Fruit fly (Drosophila melanogaster) whole organism, prepupa: ENCODE measurements around the gene Sf3b1.
A peak's percentile ranks its signal among the peaks of the same experiment; 100 is the strongest.

Experiments used
- CG10631 ChIP-seq: fragments of 200-800 bp; sonication (Bioruptor generic); optimal IDR thresholded peaks from 2 replicates; lab custom pipeline; 2016; ENCODE audit warnings: missing biosample characterization, missing genetic modification characterization
- CG11294 ChIP-seq: fragments of 200-800 bp; sonication (Bioruptor generic); IDR thresholded peaks from 2 replicates; pipeline ENCODE4 v1.3.6; 2022; ENCODE audit warnings: missing biosample characterization, missing genetic modification characterization
- CG11762 ChIP-seq: fragments of 200-800 bp; sonication (Bioruptor generic); optimal IDR thresholded peaks from 3 replicates; lab custom pipeline; 2016; ENCODE audit warnings: missing biosample characterization, missing genetic modification characterization; ENCODE audit not compliant: insufficient read depth
- CG11902 ChIP-seq: fragments of 200-800 bp; sonication (Bioruptor generic); optimal IDR thresholded peaks from 3 replicates; lab custom pipeline; 2016; ENCODE audit warnings: missing biosample characterization, missing genetic modification characterization
- CG15336 ChIP-seq: fragments of 200-800 bp; sonication (Bioruptor generic); IDR thresholded peaks from 2 replicates; pipeline ENCODE4 v1.3.6; 2022; ENCODE audit warnings: missing biosample characterization, missing genetic modification characterization
- CG1621 ChIP-seq: fragments of 200-800 bp; sonication (Bioruptor generic); optimal IDR thresholded peaks from 3 replicates; lab custom pipeline; 2018; ENCODE audit warnings: missing biosample characterization, mild to moderate bottlenecking, missing genetic modification characterization
- CG16779 ChIP-seq: fragments of 200-800 bp; sonication (Bioruptor generic); optimal IDR thresholded peaks from 3 replicates; lab custom pipeline; 2017; ENCODE audit warnings: missing biosample characterization, mild to moderate bottlenecking, missing genetic modification characterization
- CG3032 ChIP-seq: fragments of 200-800 bp; optimal IDR thresholded peaks from 2 replicates; lab custom pipeline; 2019; ENCODE audit warnings: missing biosample characterization, mild to moderate bottlenecking, missing genetic modification characterization, moderate library complexity
- CG31627 ChIP-seq: fragments of 200-800 bp; sonication (Bioruptor generic); optimal IDR thresholded peaks from 3 replicates; lab custom pipeline; 2016; ENCODE audit warnings: missing biosample characterization, missing genetic modification characterization
- CG34406 ChIP-seq: fragments of 200-800 bp; sonication (Bioruptor generic); optimal IDR thresholded peaks from 3 replicates; lab custom pipeline; 2016; ENCODE audit warnings: missing biosample characterization, missing genetic modification characterization
- CG3919 ChIP-seq: fragments of 200-800 bp; sonication (Bioruptor generic); optimal IDR thresholded peaks from 3 replicates; lab custom pipeline; 2016; ENCODE audit warnings: missing biosample characterization, missing genetic modification characterization
- CG6163 ChIP-seq: fragments of 200-800 bp; sonication (Bioruptor generic); IDR thresholded peaks from 3 replicates; pipeline ENCODE4 v1.3.6; 2022; ENCODE audit warnings: missing biosample characterization, missing genetic modification characterization
- CG6276 ChIP-seq: fragments of 200-800 bp; sonication (Bioruptor generic); optimal IDR thresholded peaks from 2 replicates; lab custom pipeline; 2017; ENCODE audit warnings: missing biosample characterization, mild to moderate bottlenecking, missing genetic modification characterization
- CG6792 ChIP-seq: fragments of 200-800 bp; sonication (Bioruptor generic); optimal IDR thresholded peaks from 3 replicates; lab custom pipeline; 2016; ENCODE audit warnings: missing biosample characterization, missing genetic modification characterization
- CG6808 ChIP-seq: fragments of 200-800 bp; sonication (Bioruptor generic); optimal IDR thresholded peaks from 3 replicates; lab custom pipeline; 2017; ENCODE audit warnings: missing biosample characterization, missing genetic modification characterization, mild to moderate bottlenecking, moderate library complexity, missing genetic modification reagents
- CG6854 ChIP-seq: fragments of 200-800 bp; sonication (Bioruptor generic); optimal IDR thresholded peaks from 2 replicates; lab custom pipeline; 2017; ENCODE audit warnings: missing biosample characterization, mild to moderate bottlenecking, missing genetic modification characterization
- CG7368 ChIP-seq: fragments of 200-800 bp; sonication (Bioruptor generic); optimal IDR thresholded peaks from 3 replicates; lab custom pipeline; 2016; ENCODE audit warnings: missing biosample characterization, missing genetic modification characterization
- CG8119 ChIP-seq: fragments of 200-800 bp; sonication (Bioruptor generic); IDR thresholded peaks from 3 replicates; pipeline ENCODE4 v1.3.6; 2022; ENCODE audit warnings: missing biosample characterization, missing genetic modification characterization
- CG8319 ChIP-seq: fragments of 200-800 bp; sonication (Bioruptor generic); optimal IDR thresholded peaks from 3 replicates; lab custom pipeline; 2016; ENCODE audit warnings: missing biosample characterization, missing genetic modification characterization
- CG9139 ChIP-seq: fragments of 200-800 bp; sonication (Bioruptor generic); optimal IDR thresholded peaks from 3 replicates; lab custom pipeline; 2017; ENCODE audit warnings: missing biosample characterization, mild to moderate bottlenecking, missing genetic modification characterization
- Eip75B ChIP-seq: fragments of 200-800 bp; sonication (Bioruptor generic); optimal IDR thresholded peaks from 3 replicates; lab custom pipeline; 2016; ENCODE audit warnings: missing biosample characterization, missing genetic modification characterization
- Eip78C ChIP-seq: fragments of 200-800 bp; sonication (Bioruptor generic); peaks from one replicate; lab custom pipeline; 2016; ENCODE audit warnings: missing biosample characterization, missing genetic modification characterization
- Eip93F ChIP-seq: fragments of 200-800 bp; sonication (Bioruptor generic); optimal IDR thresholded peaks from 2 replicates; lab custom pipeline; 2016; ENCODE audit warnings: missing biosample characterization, mild to moderate bottlenecking, missing genetic modification characterization
- Ets21C ChIP-seq: fragments of 200-800 bp; sonication (Bioruptor generic); optimal IDR thresholded peaks from 3 replicates; lab custom pipeline; 2016; ENCODE audit warnings: missing biosample characterization, missing genetic modification characterization
- Ets96B ChIP-seq: fragments of 200-800 bp; optimal IDR thresholded peaks from 2 replicates; lab custom pipeline; 2019; ENCODE audit warnings: missing biosample characterization, mild to moderate bottlenecking, missing genetic modification characterization, moderate library complexity
- Gug ChIP-seq: fragments of 200-800 bp; sonication (Bioruptor generic); IDR thresholded peaks from 2 replicates; pipeline ENCODE4 v1.3.6; 2022; ENCODE audit warnings: missing biosample characterization, missing genetic modification characterization
- Hr39 ChIP-seq: fragments of 200-800 bp; sonication (Bioruptor generic); optimal IDR thresholded peaks from 2 replicates; lab custom pipeline; 2016; ENCODE audit warnings: missing biosample characterization, missing genetic modification characterization
- Lpt ChIP-seq: fragments of 200-800 bp; sonication (Bioruptor generic); optimal IDR thresholded peaks from 3 replicates; lab custom pipeline; 2016; ENCODE audit warnings: missing biosample characterization, missing genetic modification characterization
- Met ChIP-seq: fragments of 200-800 bp; sonication (Bioruptor generic); optimal IDR thresholded peaks from 3 replicates; lab custom pipeline; 2016; ENCODE audit warnings: missing biosample characterization, missing genetic modification characterization
- Sox102F ChIP-seq: fragments of 200-800 bp; sonication (Bioruptor generic); optimal IDR thresholded peaks from 2 replicates; lab custom pipeline; 2016; ENCODE audit warnings: missing biosample characterization, mild to moderate bottlenecking, missing genetic modification characterization
- Sox14 ChIP-seq: fragments of 200-800 bp; sonication (Bioruptor generic); optimal IDR thresholded peaks from 3 replicates; lab custom pipeline; 2016; ENCODE audit warnings: missing biosample characterization, missing genetic modification characterization
- achi ChIP-seq: fragments of 200-800 bp; sonication (Bioruptor generic); optimal IDR thresholded peaks from 3 replicates; lab custom pipeline; 2016; ENCODE audit warnings: missing biosample characterization, missing genetic modification characterization
- cyc ChIP-seq: fragments of 200-800 bp; sonication (Bioruptor generic); optimal IDR thresholded peaks from 3 replicates; lab custom pipeline; 2016; ENCODE audit warnings: missing biosample characterization, missing genetic modification characterization
- dac ChIP-seq: fragments of 200-800 bp; sonication (Bioruptor generic); optimal IDR thresholded peaks from 2 replicates; lab custom pipeline; 2017; ENCODE audit warnings: missing biosample characterization, mild to moderate bottlenecking, missing genetic modification characterization
- dsx ChIP-seq: fragments of 200-800 bp; optimal IDR thresholded peaks from 3 replicates; lab custom pipeline; 2019; ENCODE audit warnings: missing biosample characterization, mild to moderate bottlenecking, missing genetic modification characterization, moderate library complexity; ENCODE audit not compliant: poor library complexity, severe bottlenecking
- eg ChIP-seq: fragments of 200-800 bp; sonication (Bioruptor generic); IDR thresholded peaks from 3 replicates; pipeline ENCODE4 v1.3.6; 2022; ENCODE audit warnings: missing biosample characterization, missing genetic modification characterization
- esn ChIP-seq: fragments of 200-800 bp; sonication (Bioruptor generic); optimal IDR thresholded peaks from 2 replicates; lab custom pipeline; 2016; ENCODE audit warnings: missing biosample characterization, mild to moderate bottlenecking, missing genetic modification characterization, moderate library complexity
- fd59A ChIP-seq: fragments of 200-800 bp; sonication (Bioruptor generic); optimal IDR thresholded peaks from 2 replicates; lab custom pipeline; 2017; ENCODE audit warnings: missing biosample characterization, mild to moderate bottlenecking, missing genetic modification characterization, missing genetic modification reagents
- fd85E ChIP-seq: fragments of 200-800 bp; sonication (Bioruptor generic); optimal IDR thresholded peaks from 3 replicates; lab custom pipeline; 2016; ENCODE audit warnings: missing biosample characterization, missing genetic modification characterization
- fkh ChIP-seq: fragments of 200-800 bp; sonication (Bioruptor generic); optimal IDR thresholded peaks from 3 replicates; lab custom pipeline; 2017; ENCODE audit warnings: missing biosample characterization, mild to moderate bottlenecking, missing genetic modification characterization, moderate library complexity
- lz ChIP-seq: fragments of 200-800 bp; sonication (Bioruptor generic); optimal IDR thresholded peaks from 3 replicates; lab custom pipeline; 2016; ENCODE audit warnings: missing biosample characterization, missing genetic modification characterization
- net ChIP-seq: fragments of 200-800 bp; sonication (Bioruptor generic); optimal IDR thresholded peaks from 3 replicates; lab custom pipeline; 2016; ENCODE audit warnings: missing biosample characterization, missing genetic modification characterization
- pdm3 ChIP-seq: fragments of 200-800 bp; sonication (Bioruptor generic); optimal IDR thresholded peaks from 3 replicates; lab custom pipeline; 2016; ENCODE audit warnings: missing biosample characterization, missing genetic modification characterization
- ss ChIP-seq, 2 experiments: fragments of 200-800 bp; sonication (Bioruptor generic); optimal IDR thresholded peaks; 2 replicates in 1 of 2; 3 replicates in 1 of 2; lab custom pipeline; 2017 to 2018; ENCODE audit warnings: mild to moderate bottlenecking in 2 of 2, missing biosample characterization in 2 of 2, missing genetic modification characterization in 2 of 2, moderate library complexity in 1 of 2
- svp ChIP-seq: fragments of 200-800 bp; sonication (Bioruptor generic); peaks from one replicate; lab custom pipeline; 2016; ENCODE audit warnings: missing biosample characterization, missing genetic modification characterization
- topi ChIP-seq: fragments of 200-800 bp; sonication (Bioruptor generic); optimal IDR thresholded peaks from 3 replicates; lab custom pipeline; 2016; ENCODE audit warnings: missing biosample characterization, missing genetic modification characterization
- vri ChIP-seq: fragments of 200-800 bp; sonication (Bioruptor generic); optimal IDR thresholded peaks from 3 replicates; lab custom pipeline; 2016; ENCODE audit warnings: missing biosample characterization, mild to moderate bottlenecking, missing genetic modification characterization

Gene Sf3b1

dm6 chr2L:547978-548377 lies 20.2 kb upstream of the Sf3b1 start:
- TF ChIP-seq Gug (GFP tag; lab: Robert Waterston, UW) (no peak), Eip93F (no peak), CG6792 (GFP tag; lab: Kevin White, UChicago) (no peak), Sox102F (GFP tag; lab: Kevin White, UChicago) (no peak)

DNA sequence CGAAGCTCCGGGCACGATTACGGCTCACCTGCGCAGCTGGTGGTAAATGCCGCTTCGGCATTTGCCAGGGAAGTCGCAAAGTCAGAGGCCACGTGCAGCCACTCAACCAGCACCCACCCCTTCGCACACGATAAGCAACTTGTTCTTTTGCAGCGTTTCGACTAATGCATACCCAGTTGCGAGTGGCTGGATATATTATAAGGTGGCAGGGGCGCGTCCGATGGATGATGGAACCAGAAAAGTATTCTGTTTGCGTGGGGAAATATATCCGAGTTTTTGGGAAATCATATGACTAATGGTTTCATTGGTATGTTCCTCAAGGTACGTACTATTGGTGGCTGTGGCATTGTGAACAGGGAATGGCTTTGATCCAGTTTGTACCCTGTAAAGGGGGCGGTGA lies 18.5 kb upstream of the Sf3b1 start:
- TF ChIP-seq CG15336 (GFP tag; lab: Robert Waterston, UW) (no peak), svp (GFP tag; lab: Kevin White, UChicago) (peak; percentile 33)

DNA sequence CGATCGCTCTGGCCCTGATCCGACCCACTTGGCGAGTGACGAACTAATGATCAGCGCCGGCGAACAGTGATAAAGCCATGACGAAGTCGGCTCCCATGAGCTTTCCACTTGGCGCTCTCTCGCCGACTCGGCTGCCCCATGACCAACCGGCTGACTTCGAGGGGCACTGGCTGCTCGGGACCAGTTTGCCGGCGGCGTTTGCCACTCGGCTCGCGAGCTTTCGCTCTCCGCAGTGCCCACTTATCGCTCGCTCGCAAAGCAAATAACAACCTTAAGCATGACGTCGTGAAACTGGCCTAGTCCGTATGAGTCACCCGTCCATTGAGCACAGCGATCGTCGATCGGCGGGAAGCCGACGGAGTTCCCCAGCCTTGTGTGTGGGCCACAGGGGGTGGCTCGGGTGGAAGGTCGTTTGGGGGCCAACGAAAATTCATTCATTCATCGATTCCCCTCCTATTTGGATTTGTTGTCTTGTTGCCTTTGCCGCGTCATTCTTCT lies 15.7 kb upstream of the Sf3b1 start, which contains the start of gene Ets21C:
Ets21C (minus strand) TSS at position 492 of the 498 bp plus-strand sequence.
- TF ChIP-seq dsx (peak; percentile 19), esn (peak; percentile 8), CG34406 (no peak), CG6276 (GFP tag; lab: Kevin White, UChicago) (no peak), CG6163 (GFP tag; lab: Robert Waterston, UW) (peak; percentile 66; the same call in 2 of the 3 replicates), CG15336 (GFP tag; lab: Robert Waterston, UW) (peak; percentile 63; the same call in 1 of the 2 replicates), fd59A (no peak), Hr39 (GFP tag; lab: Kevin White, UChicago) (peak; percentile 23), Sox14 (GFP tag; lab: Kevin White, UChicago) (no peak), Sox102F (GFP tag; lab: Kevin White, UChicago) (no peak), CG6854 (GFP tag; lab: Kevin White, UChicago) (peak; percentile 92), CG8319 (GFP tag; lab: Kevin White, UChicago) (no peak), CG9139 (peak; percentile 64), CG1621 (tag; lab: Kevin White, UChicago) (peak; percentile 62), Eip78C (GFP tag; lab: Kevin White, UChicago) (peak; percentile 82), CG16779 (peak; percentile 79), topi (GFP tag; lab: Kevin White, UChicago) (peak; percentile 21), CG10631 (GFP tag; lab: Kevin White, UChicago) (no peak), Eip75B (GFP tag; lab: Kevin White, UChicago) (peak; percentile 48), Lpt (GFP tag; lab: Kevin White, UChicago) (peak; percentile 26), svp (GFP tag; lab: Kevin White, UChicago) (peak; percentile 90), CG11902 (no peak), fkh (no peak), CG31627 (GFP tag; lab: Kevin White, UChicago) (no peak), lz (GFP tag; lab: Kevin White, UChicago) (no peak), CG11294 (GFP tag; lab: Robert Waterston, UW) (no peak), CG3919 (GFP tag; lab: Kevin White, UChicago) (peak; percentile 24), CG3032 (tag; lab: Kevin White, UChicago) (no peak), fd85E (no peak), dac (GFP tag; lab: Kevin White, UChicago) (no peak), cyc (GFP tag; lab: Kevin White, UChicago) (no peak), pdm3 (GFP tag; lab: Kevin White, UChicago) (no peak), net (GFP tag; lab: Kevin White, UChicago) (peak; percentile 39), CG6792 (GFP tag; lab: Kevin White, UChicago) (no peak), ss (GFP tag; optimal IDR thresholded peaks at IDR 0.05; lab: Kevin White, UChicago) (peak; percentile 45 to 59), CG6808 (peak; percentile 67), achi (GFP tag; lab: Kevin White, UChicago) (peak; percentile 23), Met (GFP tag; lab: Kevin White, UChicago) (no peak), vri (GFP tag; lab: Kevin White, UChicago) (no peak), eg (GFP tag; lab: Robert Waterston, UW) (peak; percentile 57; the same call in 1 of the 3 replicates), Ets21C (no peak), CG11762 (GFP tag; lab: Kevin White, UChicago) (no peak), CG7368 (GFP tag; lab: Kevin White, UChicago) (no peak), Ets96B (tag; lab: Kevin White, UChicago) (peak; percentile 6), CG8119 (GFP tag; lab: Robert Waterston, UW) (peak; percentile 71; the same call in 2 of the 3 replicates), Gug (GFP tag; lab: Robert Waterston, UW) (no peak; the same call in 1 of the 2 replicates)
